Worm (Caenorhabditis elegans): ENCODE measurements around the gene asp-12.

The asp-12 gene

ce11 chrV:8259016-8259415, 10.0 kb upstream of the asp-12 start, which contains the start of gene C16D9.1:
TSS of gene C16D9.1 (plus strand) at chrV:8259316.
- TF ChIP-seq efl-3 (GFP tag; optimal IDR thresholded peaks at IDR 0.05) (no peak), elt-3 (tag; optimal IDR thresholded peaks at IDR 0.05) (no peak), nhr-71 (tag; optimal IDR thresholded peaks at IDR 0.05) (no peak), alr-1 (tag; optimal IDR thresholded peaks at IDR 0.05; ENCODE audit: borderline replicate concordance) (no peak), hpl-2 (GFP tag; optimal IDR thresholded peaks at IDR 0.05) (no peak), nhr-85 (tag) (no peak)

- TF ChIP-seq hpl-2 (GFP tag; optimal IDR thresholded peaks at IDR 0.05) (no peak), lin-14 (GFP tag; optimal IDR thresholded peaks at IDR 0.05) (peak; percentile 13)
Observed at ce11 chrV:8262212-8262611, 6.8 kb upstream of the asp-12 start.

- TF ChIP-seq jun-1 (tag; optimal IDR thresholded peaks at IDR 0.05) (no peak), hlh-4 (tag; optimal IDR thresholded peaks at IDR 0.05) (peak; percentile 56), unc-62 (GFP tag; optimal IDR thresholded peaks at IDR 0.05) (no peak)
Observed at ce11 chrV:8263466-8263865, 5.5 kb upstream of the asp-12 start, which contains the start of gene C16D9.8. TSS of gene C16D9.8 (minus strand) at chrV:8263566.

DNA sequence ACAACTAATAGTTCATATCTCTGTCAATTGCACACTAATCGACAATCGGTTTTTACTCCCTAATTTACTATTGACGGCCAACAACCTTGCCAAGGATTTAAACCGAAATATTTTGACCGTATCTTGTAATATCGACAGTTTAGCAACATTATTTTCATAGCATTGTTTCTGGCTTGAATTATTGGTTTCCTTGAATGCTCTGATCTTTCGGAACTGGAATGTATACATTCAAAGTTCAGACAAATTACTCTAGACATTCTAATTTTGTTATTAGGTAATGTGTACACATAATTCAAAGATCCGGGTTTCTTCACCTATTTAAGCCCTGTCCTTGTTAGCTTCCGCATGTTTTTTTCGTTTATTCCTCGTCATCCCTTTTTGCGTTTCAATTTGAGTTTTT, 5.1 kb upstream of the asp-12 start, which contains the start of gene C16D9.9:
TSS of gene C16D9.9 (plus strand) at position 301 of the 400 bp plus-strand sequence.
- TF ChIP-seq fkh-10 (GFP tag; optimal IDR thresholded peaks at IDR 0.05) (no peak), nhr-237 (tag; optimal IDR thresholded peaks at IDR 0.05) (no peak), sup-37 (GFP tag; optimal IDR thresholded peaks at IDR 0.05) (no peak), nhr-12 (tag; optimal IDR thresholded peaks at IDR 0.05) (no peak), lin-35 (GFP tag; optimal IDR thresholded peaks at IDR 0.05) (no peak), nhr-47 (tag; optimal IDR thresholded peaks at IDR 0.05) (no peak), dpl-1 (GFP tag; optimal IDR thresholded peaks at IDR 0.05) (no peak), mdl-1 (tag; optimal IDR thresholded peaks at IDR 0.05) (no peak), ceh-90 (tag; optimal IDR thresholded peaks at IDR 0.05) (no peak), ama-1 (optimal IDR thresholded peaks at IDR 0.05) (no peak), efl-3 (GFP tag; optimal IDR thresholded peaks at IDR 0.05) (no peak)

ce11 chrV:8266232-8266631, 2.8 kb upstream of the asp-12 start, which contains the start of gene F21F8.5:
TSS of gene F21F8.5 (minus strand) at chrV:8266332.
- TF ChIP-seq C04F5.9 (tag; optimal IDR thresholded peaks at IDR 0.05) (no peak), pax-3 (tag; optimal IDR thresholded peaks at IDR 0.05) (no peak), egl-27 (tag; optimal IDR thresholded peaks at IDR 0.05) (no peak), sptf-1 (tag; optimal IDR thresholded peaks at IDR 0.05) (no peak), snu-23 (GFP tag; optimal IDR thresholded peaks at IDR 0.05) (no peak), aly-2 (tag; optimal IDR thresholded peaks at IDR 0.05) (no peak), tbx-2 (tag; optimal IDR thresholded peaks at IDR 0.05) (no peak), dsc-1 (tag; optimal IDR thresholded peaks at IDR 0.05) (no peak), fkh-10 (GFP tag; optimal IDR thresholded peaks at IDR 0.05) (no peak), ceh-63 (GFP tag; optimal IDR thresholded peaks at IDR 0.05) (no peak), lin-39 (tag; optimal IDR thresholded peaks at IDR 0.05) (no peak), swsn-7 (tag; optimal IDR thresholded peaks at IDR 0.05) (no peak), ama-1 (optimal IDR thresholded peaks at IDR 0.05) (no peak), hlh-17 (GFP tag; optimal IDR thresholded peaks at IDR 0.05; ENCODE audit: borderline replicate concordance) (no peak)

ce11 chrV:8267275-8267674, 1.7 kb upstream of the asp-12 start:
- TF ChIP-seq jun-1 (tag; optimal IDR thresholded peaks at IDR 0.05) (peak; percentile 13), ztf-4 (tag; optimal IDR thresholded peaks at IDR 0.05) (no peak), ceh-90 (tag; optimal IDR thresholded peaks at IDR 0.05) (no peak), lin-15B (tag; optimal IDR thresholded peaks at IDR 0.05) (no peak), aly-2 (tag; optimal IDR thresholded peaks at IDR 0.05) (peak; percentile 64), nhr-85 (tag) (no peak), tlp-1 (tag; optimal IDR thresholded peaks at IDR 0.05) (peak; percentile 87), egl-13 (tag; optimal IDR thresholded peaks at IDR 0.05) (no peak), F16B12.6 (tag; optimal IDR thresholded peaks at IDR 0.05) (no peak), C04F5.9 (tag; optimal IDR thresholded peaks at IDR 0.05) (no peak), unc-98 (GFP tag; IDR thresholded peaks at IDR 0.05) (no peak), unc-86 (tag; optimal IDR thresholded peaks at IDR 0.05) (no peak), fkh-4 (tag; optimal IDR thresholded peaks at IDR 0.05; ENCODE audit: borderline replicate concordance) (no peak), unc-130 (tag; optimal IDR thresholded peaks at IDR 0.05) (no peak), elt-2 (tag; optimal IDR thresholded peaks at IDR 0.05) (peak; percentile 95), isw-1 (GFP tag; IDR thresholded peaks at IDR 0.05) (no peak), blmp-1 (tag; optimal IDR thresholded peaks at IDR 0.05) (no peak), mdl-1 (tag; optimal IDR thresholded peaks at IDR 0.05) (no peak), ceh-63 (GFP tag; optimal IDR thresholded peaks at IDR 0.05) (no peak)
